Worm (Caenorhabditis elegans) whole organism, young adult: ENCODE measurements around the gene T21B4.3.

Experiments
- C06A6.2 ChIP-seq: fragments of 200-800 bp; sonication (Bioruptor generic); conservative IDR thresholded peaks from 2 replicates; pipeline ENCODE4 v1.3.6; 2022; ENCODE audit warnings: missing genetic modification characterization, missing compliant biosample characterization
- F10E7.11 ChIP-seq: sonication (generic microtip); optimal IDR thresholded peaks from 2 replicates; lab custom pipeline; 2017; ENCODE audit warnings: mild to moderate bottlenecking, missing genetic modification characterization, moderate library complexity, missing compliant biosample characterization
- F22D6.2 ChIP-seq: sonication (generic microtip); optimal IDR thresholded peaks from 2 replicates; lab custom pipeline; 2016; ENCODE audit warnings: mild to moderate bottlenecking, missing genetic modification characterization, missing compliant biosample characterization
- F52B5.7 ChIP-seq: sonication (generic microtip); optimal IDR thresholded peaks from 2 replicates; lab custom pipeline; 2016; ENCODE audit warnings: mild to moderate bottlenecking, missing genetic modification characterization, missing compliant biosample characterization
- F55B11.4 ChIP-seq: sonication (generic microtip); optimal IDR thresholded peaks from 2 replicates; lab custom pipeline; 2016; ENCODE audit warnings: missing compliant biosample characterization, missing genetic modification characterization, borderline replicate concordance; ENCODE audit not compliant: insufficient read depth
- F57C9.4 ChIP-seq: sonication (generic microtip); optimal IDR thresholded peaks from 2 replicates; lab custom pipeline; 2017; ENCODE audit warnings: mild to moderate bottlenecking, missing genetic modification characterization, missing compliant biosample characterization
- K12H6.12 ChIP-seq: fragments of 200-800 bp; sonication (Bioruptor generic); optimal IDR thresholded peaks from 2 replicates; lab custom pipeline; 2018; ENCODE audit warnings: mild to moderate bottlenecking, missing genetic modification characterization, missing compliant biosample characterization
- Y53G8AR.9 ChIP-seq: fragments of 200-800 bp; sonication (Bioruptor generic); conservative IDR thresholded peaks from 2 replicates; pipeline ENCODE4 v1.3.6; 2022; ENCODE audit warnings: missing genetic modification reagents, missing genetic modification characterization, missing compliant biosample characterization
- Y79H2A.3 ChIP-seq: fragments of 200-800 bp; sonication (Bioruptor generic); conservative IDR thresholded peaks from 2 replicates; pipeline ENCODE4 v1.3.6; 2022; ENCODE audit warnings: missing genetic modification reagents, missing genetic modification characterization, missing compliant biosample characterization
- Y95B8A.8 ChIP-seq: fragments of 200-800 bp; sonication (Bioruptor generic); IDR thresholded peaks from 2 replicates; pipeline ENCODE4 v1.3.6; 2022; ENCODE audit warnings: missing genetic modification reagents, missing genetic modification characterization, missing compliant biosample characterization
- aptf-2 ChIP-seq: fragments of 200-800 bp; sonication (Bioruptor generic); conservative IDR thresholded peaks from 2 replicates; pipeline ENCODE4 v1.3.6; 2022; ENCODE audit warnings: missing genetic modification reagents, missing genetic modification characterization, missing compliant biosample characterization
- atf-7 ChIP-seq: sonication (generic microtip); optimal IDR thresholded peaks from 2 replicates; lab custom pipeline; 2017; ENCODE audit warnings: mild to moderate bottlenecking, missing genetic modification characterization, missing compliant biosample characterization
- athp-1 ChIP-seq: sonication (generic microtip); optimal IDR thresholded peaks from 2 replicates; lab custom pipeline; 2017; ENCODE audit warnings: mild to moderate bottlenecking, missing genetic modification characterization, missing compliant biosample characterization
- bed-1 ChIP-seq: fragments of 200-800 bp; sonication (Bioruptor generic); IDR thresholded peaks from 2 replicates; pipeline ENCODE4 v1.3.6; 2022; ENCODE audit warnings: missing genetic modification reagents, missing genetic modification characterization, missing compliant biosample characterization
- ccch-3 ChIP-seq: fragments of 200-800 bp; sonication (Bioruptor generic); optimal IDR thresholded peaks from 2 replicates; lab custom pipeline; 2018; ENCODE audit warnings: mild to moderate bottlenecking, missing genetic modification characterization, missing compliant biosample characterization
- cebp-1 ChIP-seq, 2 experiments: fragments of 200-800 bp in 1 of 2; sonication (Bioruptor generic) in 1 of 2; sonication (generic microtip) in 1 of 2; IDR thresholded peaks in 1 of 2; optimal IDR thresholded peaks in 1 of 2; 2 replicates each; pipeline versions ENCODE4 v1.3.6 to Lab custom; 2017 to 2022; ENCODE audit warnings: missing compliant biosample characterization in 2 of 2, missing genetic modification characterization in 2 of 2, mild to moderate bottlenecking in 1 of 2, missing genetic modification reagents in 1 of 2, moderate library complexity in 1 of 2
- ceh-100 ChIP-seq: fragments of 200-800 bp; sonication (Bioruptor generic); IDR thresholded peaks from 2 replicates; pipeline ENCODE4 v1.3.6; 2022; ENCODE audit warnings: missing genetic modification reagents, missing genetic modification characterization, missing compliant biosample characterization
- ceh-27 ChIP-seq: fragments of 200-800 bp; sonication (Bioruptor generic); optimal IDR thresholded peaks from 2 replicates; lab custom pipeline; 2018; ENCODE audit warnings: mild to moderate bottlenecking, missing genetic modification characterization, moderate library complexity, missing compliant biosample characterization
- ceh-40 ChIP-seq: fragments of 200-800 bp; sonication (Bioruptor generic); IDR thresholded peaks from 2 replicates; pipeline ENCODE4 v1.3.6; 2022; ENCODE audit warnings: missing genetic modification characterization, missing compliant biosample characterization
- ceh-58 ChIP-seq: fragments of 200-800 bp; sonication (Bioruptor generic); IDR thresholded peaks from 2 replicates; pipeline ENCODE4 v1.3.6; 2022; ENCODE audit warnings: missing genetic modification characterization, missing compliant biosample characterization
- dox-1 ChIP-seq: fragments of 200-800 bp; sonication (Bioruptor generic); IDR thresholded peaks from 2 replicates; pipeline ENCODE4 v1.3.6; 2022; ENCODE audit warnings: missing genetic modification reagents, missing genetic modification characterization, missing compliant biosample characterization
- dpl-1 ChIP-seq: fragments of 150-350 bp; optimal IDR thresholded peaks from 2 replicates; lab custom pipeline; 2014; ENCODE audit warnings: missing biosample characterization, missing genetic modification reagents, missing genetic modification characterization
- egl-18 ChIP-seq: fragments of 200-800 bp; sonication (Bioruptor generic); IDR thresholded peaks from 2 replicates; pipeline ENCODE4 v1.3.6; 2022; ENCODE audit warnings: missing genetic modification reagents, missing genetic modification characterization, missing compliant biosample characterization
- egrh-3 ChIP-seq: fragments of 200-800 bp; sonication (Bioruptor generic); IDR thresholded peaks from 2 replicates; pipeline ENCODE4 v1.3.6; 2022; ENCODE audit warnings: missing genetic modification reagents, missing genetic modification characterization, missing compliant biosample characterization
- gei-17 ChIP-seq: fragments of 200-800 bp; sonication (Bioruptor generic); optimal IDR thresholded peaks from 2 replicates; lab custom pipeline; 2018; ENCODE audit warnings: mild to moderate bottlenecking, missing genetic modification characterization, missing compliant biosample characterization
- him-1 ChIP-seq: sonication (generic microtip); optimal IDR thresholded peaks from 2 replicates; lab custom pipeline; 2016; ENCODE audit warnings: missing genotype, missing genetic modification reagents, missing genetic modification characterization, missing compliant biosample characterization
- hlh-12 ChIP-seq: sonication (generic microtip); optimal IDR thresholded peaks from 2 replicates; lab custom pipeline; 2016; ENCODE audit warnings: missing genetic modification characterization, missing compliant biosample characterization
- hlh-26 ChIP-seq: fragments of 200-800 bp; sonication (Bioruptor generic); conservative IDR thresholded peaks from 2 replicates; pipeline ENCODE4 v1.3.6; 2022; ENCODE audit warnings: missing genetic modification reagents, missing genetic modification characterization, missing compliant biosample characterization
- hmg-1.2 ChIP-seq: fragments of 200-800 bp; sonication (Bioruptor generic); IDR thresholded peaks from 2 replicates; pipeline ENCODE4 v1.3.6; 2022; ENCODE audit warnings: missing genetic modification reagents, missing genetic modification characterization, missing compliant biosample characterization
- hsf-1 ChIP-seq: fragments of 200-800 bp; sonication (Bioruptor generic); IDR thresholded peaks from 2 replicates; pipeline ENCODE4 v1.3.6; 2022; ENCODE audit warnings: missing genetic modification reagents, missing genetic modification characterization, missing compliant biosample characterization
- let-526 ChIP-seq: fragments of 200-800 bp; sonication (Bioruptor generic); IDR thresholded peaks from 2 replicates; pipeline ENCODE4 v1.3.6; 2022; ENCODE audit warnings: missing genetic modification reagents, missing genetic modification characterization, missing compliant biosample characterization
- let-607 ChIP-seq, 2 experiments: fragments of 200-800 bp in 1 of 2; sonication (Bioruptor generic) in 1 of 2; sonication (generic microtip) in 1 of 2; optimal IDR thresholded peaks; 2 replicates each; lab custom pipeline; 2016 to 2018; ENCODE audit warnings: mild to moderate bottlenecking in 2 of 2, missing compliant biosample characterization in 2 of 2, missing genetic modification characterization in 2 of 2, moderate library complexity in 2 of 2, missing genotype in 1 of 2
- lin-35 ChIP-seq, 3 experiments: fragments of 150-350 bp in 2 of 3; sonication (generic microtip) in 1 of 3; optimal IDR thresholded peaks; 2 replicates each; lab custom pipeline; 2014 to 2018; ENCODE audit warnings: missing biosample characterization in 3 of 3, missing genetic modification characterization in 3 of 3, missing genetic modification reagents in 3 of 3
- lin-40 ChIP-seq: sonication (generic microtip); optimal IDR thresholded peaks from 2 replicates; lab custom pipeline; 2016; ENCODE audit warnings: missing genetic modification characterization, mild to moderate bottlenecking, missing compliant biosample characterization, missing genotype, missing genetic modification reagents
- madf-10 ChIP-seq: sonication (generic microtip); optimal IDR thresholded peaks from 2 replicates; lab custom pipeline; 2016; ENCODE audit warnings: mild to moderate bottlenecking, missing genetic modification characterization, missing compliant biosample characterization
- mcd-1 ChIP-seq: fragments of 200-800 bp; sonication (Bioruptor generic); IDR thresholded peaks from 2 replicates; pipeline ENCODE4 v1.3.6; 2022; ENCODE audit warnings: missing genetic modification reagents, missing genetic modification characterization, missing compliant biosample characterization
- nfyb-1 ChIP-seq: fragments of 200-800 bp; sonication (Bioruptor generic); IDR thresholded peaks from 2 replicates; pipeline ENCODE4 v1.3.6; 2022; ENCODE audit warnings: missing genetic modification reagents, missing genetic modification characterization, missing compliant biosample characterization
- nhr-120 ChIP-seq: fragments of 200-800 bp; sonication (Bioruptor generic); IDR thresholded peaks from 2 replicates; pipeline ENCODE4 v1.3.6; 2022; ENCODE audit warnings: missing genetic modification characterization, missing compliant biosample characterization
- nhr-179 ChIP-seq: sonication (generic microtip); optimal IDR thresholded peaks from 2 replicates; lab custom pipeline; 2016; ENCODE audit warnings: mild to moderate bottlenecking, missing genetic modification characterization, missing compliant biosample characterization
- pbrm-1 ChIP-seq: fragments of 200-800 bp; sonication (Bioruptor generic); IDR thresholded peaks from 2 replicates; pipeline ENCODE4 v1.3.6; 2022; ENCODE audit warnings: missing genetic modification reagents, missing genetic modification characterization, missing compliant biosample characterization
- rcor-1 ChIP-seq: fragments of 200-800 bp; sonication (Bioruptor generic); IDR thresholded peaks from 2 replicates; pipeline ENCODE4 v1.3.6; 2022; ENCODE audit warnings: missing genetic modification reagents, missing genetic modification characterization, missing compliant biosample characterization
- snpc-3.4 ChIP-seq: sonication (generic microtip); optimal IDR thresholded peaks from 2 replicates; lab custom pipeline; 2017; ENCODE audit warnings: missing genetic modification characterization, mild to moderate bottlenecking, missing compliant biosample characterization, antibody characterized with exemption, moderate library complexity, missing genotype, missing genetic modification reagents
- tbx-9 ChIP-seq: sonication (generic microtip); optimal IDR thresholded peaks from 2 replicates; lab custom pipeline; 2016; ENCODE audit warnings: borderline replicate concordance, missing genetic modification characterization, inconsistent platforms, missing compliant biosample characterization
- tlf-1 ChIP-seq: fragments of 200-800 bp; sonication (Bioruptor generic); optimal IDR thresholded peaks from 2 replicates; lab custom pipeline; 2018; ENCODE audit warnings: mild to moderate bottlenecking, missing genetic modification characterization, missing compliant biosample characterization
- unc-62 ChIP-seq: fragments of 150-350 bp; optimal IDR thresholded peaks from 2 replicates; lab custom pipeline; 2014; ENCODE audit warnings: missing biosample characterization, missing genetic modification reagents, missing genetic modification characterization
- ztf-25 ChIP-seq: fragments of 200-800 bp; sonication (Bioruptor generic); IDR thresholded peaks from 2 replicates; pipeline ENCODE4 v1.3.6; 2022; ENCODE audit warnings: missing genetic modification reagents, missing genetic modification characterization, missing compliant biosample characterization
- ztf-6 ChIP-seq: fragments of 200-800 bp; sonication (Bioruptor generic); IDR thresholded peaks from 2 replicates; pipeline ENCODE4 v1.3.6; 2022; ENCODE audit warnings: missing genetic modification reagents, missing genetic modification characterization, missing compliant biosample characterization

Gene T21B4.3

DNA sequence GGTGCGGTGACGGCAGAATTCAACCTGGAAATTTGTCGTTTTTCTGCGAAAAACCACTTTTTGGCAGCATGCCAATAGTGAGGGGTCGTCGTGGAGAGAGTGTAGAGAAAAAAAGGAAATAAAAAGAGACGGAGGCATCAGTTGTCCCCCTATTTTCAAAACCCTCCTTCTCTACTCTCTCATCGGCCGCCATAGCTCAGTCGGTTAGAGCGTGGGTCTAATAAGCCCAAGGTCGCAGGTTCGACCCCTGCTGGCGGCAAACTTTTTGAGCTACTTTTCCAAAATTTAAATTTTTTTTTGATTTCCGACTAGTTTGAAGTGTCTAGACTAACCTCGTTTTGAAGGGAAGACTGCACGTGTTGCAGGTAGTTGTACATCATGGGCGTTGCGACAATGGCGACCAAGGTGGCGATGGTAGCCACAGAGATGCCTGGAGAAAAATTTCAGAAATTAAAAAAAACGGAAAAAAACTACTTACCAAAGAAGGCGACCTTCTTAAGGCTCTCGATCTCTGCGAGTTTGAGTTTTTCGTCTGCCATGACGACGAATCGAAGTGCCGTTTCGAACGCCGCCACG, 2.2 kb downstream of the T21B4.3 start, which contains the start of gene col-85 (continued):
- TF ChIP-seq ccch-3 (GFP tag; lab: Kevin White, UChicago) = peak; percentile 30
- peak in 1 of 3 experiments; percentile 78 for TF ChIP-seq lin-35 (GFP tag; optimal IDR thresholded peaks at IDR 0.05; lab: Kevin White, UChicago)
- 0 out of 2 replicates have a peak, but pooled peaks have one; percentile 65 for TF ChIP-seq Y95B8A.8 (GFP tag; lab: Robert Waterston, UW)
- peak; percentile 57 for TF ChIP-seq tlf-1 (GFP tag; lab: Kevin White, UChicago)
- peak; percentile 89 for TF ChIP-seq him-1 (tag; lab: Kevin White, UChicago)
- peak; percentile 65 for TF ChIP-seq hlh-12 (tag; lab: Kevin White, UChicago)
- TF ChIP-seq ztf-6 = peak; percentile 81
- TF ChIP-seq Y79H2A.3 (GFP tag; lab: Robert Waterston, UW) = no peak
- no peak for TF ChIP-seq cebp-1 (GFP tag; IDR thresholded peaks at IDR 0.05; lab: Robert Waterston, UW)
- TF ChIP-seq cebp-1 (tag; optimal IDR thresholded peaks at IDR 0.05; lab: Kevin White, UChicago) = peak; percentile 81
- TF ChIP-seq ceh-27 (GFP tag; lab: Kevin White, UChicago) = peak; percentile 36
- TF ChIP-seq egrh-3 (GFP tag; lab: Robert Waterston, UW) = no peak
- peak; percentile 63 for TF ChIP-seq F52B5.7 (tag; lab: Kevin White, UChicago)
- no peak for TF ChIP-seq F55B11.4 (tag; lab: Kevin White, UChicago)
- TF ChIP-seq athp-1 = peak; percentile 60
- TF ChIP-seq tbx-9 (tag; lab: Kevin White, UChicago) = no peak
- TF ChIP-seq bed-1 (GFP tag; lab: Robert Waterston, UW) = 0 out of 2 replicates have a peak, but pooled peaks have one; percentile 77
- TF ChIP-seq ztf-25 (GFP tag; lab: Robert Waterston, UW) = peak; percentile 93
- TF ChIP-seq Y53G8AR.9 (GFP tag; lab: Robert Waterston, UW) = peak; percentile 79
- TF ChIP-seq hlh-26 (GFP tag; lab: Robert Waterston, UW) = no peak
- 0 out of 2 replicates have a peak, but pooled peaks have one; percentile 50 for TF ChIP-seq egl-18 (GFP tag; lab: Robert Waterston, UW)
- peak; percentile 42 for TF ChIP-seq nhr-179 (tag; lab: Kevin White, UChicago)
- TF ChIP-seq hsf-1 (GFP tag; lab: Robert Waterston, UW) = peak; percentile 52; the same call in 1 of the 2 replicates
- peak; percentile 67 for TF ChIP-seq atf-7 (tag; lab: Kevin White, UChicago)
- TF ChIP-seq F57C9.4 (tag; lab: Kevin White, UChicago) = no peak
- peak; percentile 90 for TF ChIP-seq hmg-1.2
- TF ChIP-seq unc-62 (GFP tag; lab: Kevin White, UChicago) = no peak
- peak; percentile 84 for TF ChIP-seq madf-10 (tag; lab: Kevin White, UChicago)
- peak; percentile 24 for TF ChIP-seq dpl-1
- peak; percentile 85 for TF ChIP-seq rcor-1
- TF ChIP-seq let-607 (tag; optimal IDR thresholded peaks at IDR 0.05; lab: Kevin White, UChicago) = peak; percentile 3 to 56
- TF ChIP-seq K12H6.12 (tag; lab: Kevin White, UChicago) = peak; percentile 23
- TF ChIP-seq snpc-3.4 = peak; percentile 92
- peak; percentile 92 for TF ChIP-seq pbrm-1
- peak; percentile 86 for TF ChIP-seq mcd-1 (GFP tag; lab: Robert Waterston, UW)
- peak; percentile 78 for TF ChIP-seq ceh-100 (GFP tag; lab: Robert Waterston, UW)
- TF ChIP-seq gei-17 (GFP tag; lab: Kevin White, UChicago) = peak; percentile 5
- TF ChIP-seq C06A6.2 (GFP tag; lab: Robert Waterston, UW) = 0 out of 2 replicates have a peak, but pooled peaks have one; percentile 35
- 0 out of 2 replicates have a peak, but pooled peaks have one; percentile 34 for TF ChIP-seq aptf-2 (GFP tag; lab: Robert Waterston, UW)
- no peak for TF ChIP-seq lin-40 (tag; lab: Kevin White, UChicago)
- peak; percentile 82 for TF ChIP-seq ceh-40
- TF ChIP-seq nhr-120 (GFP tag; lab: Robert Waterston, UW) = 0 out of 2 replicates have a peak, but pooled peaks have one; percentile 28
- peak; percentile 93 for TF ChIP-seq nfyb-1 (GFP tag; lab: Robert Waterston, UW)
- TF ChIP-seq ceh-58 (GFP tag; lab: Robert Waterston, UW) = peak; percentile 93
- TF ChIP-seq F10E7.11 (tag; lab: Kevin White, UChicago) = peak; percentile 78
- peak; percentile 4 for TF ChIP-seq F22D6.2 (tag; lab: Kevin White, UChicago)
- 0 out of 2 replicates have a peak, but pooled peaks have one; percentile 35 for TF ChIP-seq let-526 (GFP tag; lab: Robert Waterston, UW)
- peak; percentile 95 for TF ChIP-seq dox-1 (GFP tag; lab: Robert Waterston, UW)
